Fruit fly (Drosophila melanogaster): ENCODE measurements around the gene CG5282.

- no peak for TF ChIP-seq CG12605 (GFP tag; IDR thresholded peaks at IDR 0.05)
- TF ChIP-seq CG8159 (tag; optimal IDR thresholded peaks at IDR 0.05): no peak
- no peak for TF ChIP-seq CG15710 (tag; optimal IDR thresholded peaks at IDR 0.05)
- no peak for TF ChIP-seq fd96Ca (GFP tag; IDR thresholded peaks at IDR 0.05)
- TF ChIP-seq CG4496 (GFP tag; IDR thresholded peaks at IDR 0.05): no peak
- TF ChIP-seq D1 (tag; optimal IDR thresholded peaks at IDR 0.05): no peak
- no peak for TF ChIP-seq Pif1B (GFP tag; optimal IDR thresholded peaks at IDR 0.05)
- no peak for TF ChIP-seq CG34367 (tag; optimal IDR thresholded peaks at IDR 0.05)
- TF ChIP-seq Snoo (tag; optimal IDR thresholded peaks at IDR 0.05): no peak
- TF ChIP-seq rn (GFP tag; IDR thresholded peaks at IDR 0.05): no peak
- no peak for TF ChIP-seq Pif1A (GFP tag; optimal IDR thresholded peaks at IDR 0.05)
- TF ChIP-seq CG32121 (GFP tag; IDR thresholded peaks at IDR 0.05): no peak
- TF ChIP-seq gl (tag; optimal IDR thresholded peaks at IDR 0.05): no peak
- no peak for TF ChIP-seq CG17806 (tag; optimal IDR thresholded peaks at IDR 0.05)
These were observed 46.7 kb upstream of the CG5282 start for dm6 chr3L:20472607-20473006.
